Worm (Caenorhabditis elegans): Measurements from ENCODE around the gene F38B2.3.

F38B2.3 gene

DNA sequence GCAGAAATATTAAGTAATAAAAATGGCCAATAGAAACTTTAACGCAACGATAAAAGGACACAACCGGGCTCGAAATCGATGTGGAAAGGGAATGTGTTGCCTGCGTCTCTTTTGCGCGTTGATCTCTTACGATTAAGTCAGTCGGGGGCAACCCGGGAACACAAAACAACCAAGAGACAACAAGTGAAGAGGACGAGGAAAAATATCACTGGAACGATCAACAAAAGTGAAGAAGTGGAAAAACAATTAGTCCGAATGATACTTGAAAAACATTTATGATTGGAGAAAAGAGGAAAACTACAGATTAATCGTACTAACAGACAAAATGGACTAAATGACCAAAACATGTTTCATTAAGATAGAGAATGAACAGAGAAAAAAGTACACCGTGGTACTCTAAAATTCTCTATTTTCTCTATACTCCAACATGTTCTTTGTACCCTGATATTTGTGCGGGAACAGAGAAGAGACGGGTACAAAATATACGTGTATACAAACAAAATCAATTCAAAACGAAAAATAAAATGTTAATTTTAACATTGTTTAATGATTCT lies 24.2 kb upstream of the F38B2.3 start, which contains the start of gene F08G12.5:
Gene F08G12.5, minus strand, starts transcription at position 1 of the 554 bp plus-strand sequence.
- TF ChIP-seq daf-16 (GFP tag; optimal IDR thresholded peaks at IDR 0.05) (peak in 1 of 2 experiments; percentile 86), daf-16 (tag; optimal IDR thresholded peaks at IDR 0.05) (peak; percentile 81), lin-38 (GFP tag; IDR thresholded peaks at IDR 0.05) (no peak), ama-1 (optimal IDR thresholded peaks at IDR 0.05) (no peak), hlh-11 (tag; optimal IDR thresholded peaks at IDR 0.05) (peak; percentile 49), F49E8.2 (tag; optimal IDR thresholded peaks at IDR 0.05; ENCODE audit: borderline replicate concordance) (no peak), nhr-28 (tag; optimal IDR thresholded peaks at IDR 0.05) (peak; percentile 74), ztf-11 (tag; optimal IDR thresholded peaks at IDR 0.05) (no peak), snpc-4 (tag; optimal IDR thresholded peaks at IDR 0.05) (no peak), unc-62 (GFP tag; optimal IDR thresholded peaks at IDR 0.05 in 1 of 2) (peak in 1 of 2 experiments; percentile 75), unc-62 (tag; optimal IDR thresholded peaks at IDR 0.05) (no peak)

DNA sequence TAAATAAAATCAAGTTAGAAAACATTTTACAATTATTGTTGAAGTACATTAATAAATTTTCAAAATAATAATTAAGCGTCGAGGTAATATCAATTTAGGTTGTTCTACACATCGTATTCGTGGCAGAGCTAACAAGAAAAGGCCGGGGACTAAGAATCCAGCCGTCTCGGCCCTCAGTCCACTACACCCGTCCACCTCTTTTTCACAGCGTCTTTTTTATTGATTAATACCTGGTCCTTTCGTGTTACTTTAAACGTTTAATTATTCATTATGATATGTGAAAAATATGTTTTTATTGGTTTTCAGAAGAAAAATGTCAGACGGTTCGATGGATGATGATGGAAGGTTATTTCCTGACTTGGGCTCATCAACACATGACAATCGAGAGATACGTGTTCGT lies 20.9 kb upstream of the F38B2.3 start, which contains the start of gene vhl-1:
Gene vhl-1, plus strand, starts transcription at position 301 of the 400 bp plus-strand sequence.
- TF ChIP-seq duxl-1 (tag; optimal IDR thresholded peaks at IDR 0.05; ENCODE audit: poor library complexity) (no peak), F26F4.8 (GFP tag; conservative IDR thresholded peaks at IDR 0.05) (no peak), attf-4 (tag; optimal IDR thresholded peaks at IDR 0.05) (no peak), nhr-237 (tag; optimal IDR thresholded peaks at IDR 0.05) (no peak), mdt-29 (GFP tag; IDR thresholded peaks at IDR 0.05) (no peak), Y75B8A.6 (GFP tag; IDR thresholded peaks at IDR 0.05) (no peak), nhr-41 (GFP tag; IDR thresholded peaks at IDR 0.05) (no peak), hmg-1.1 (GFP tag; IDR thresholded peaks at IDR 0.05) (0 out of 2 replicates have a peak, but pooled peaks have one; percentile 11), ctbp-1 (GFP tag; IDR thresholded peaks at IDR 0.05) (no peak), mes-2 (tag; optimal IDR thresholded peaks at IDR 0.05; ENCODE audit: poor library complexity, severe bottlenecking) (peak; percentile 54), pha-4 (GFP tag; IDR thresholded peaks at IDR 0.05) (no peak), pha-4 (tag; optimal IDR thresholded peaks at IDR 0.05) (no peak)

DNA sequence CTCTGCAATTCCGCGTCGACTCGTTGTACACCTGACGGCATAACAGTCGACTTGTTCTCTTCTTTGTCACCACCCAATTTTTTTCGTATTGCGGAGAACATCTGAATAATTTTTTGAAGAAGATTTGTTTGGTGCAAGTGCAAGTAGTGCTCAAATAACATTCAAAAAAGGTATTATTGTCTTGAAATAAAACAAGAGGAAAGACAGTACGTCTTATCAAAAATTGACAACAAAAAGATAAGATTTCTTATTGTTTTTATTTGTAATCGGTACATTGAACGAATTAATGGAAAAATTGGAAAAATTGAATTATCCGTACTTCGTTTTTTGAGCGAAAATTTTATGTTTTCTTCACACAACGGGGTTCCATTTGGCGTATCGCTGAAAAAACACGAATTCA lies 19.6 kb upstream of the F38B2.3 start, which contains the start of gene F08G12.1:
Gene F08G12.1, minus strand, starts transcription at position 101 of the 400 bp plus-strand sequence.
- TF ChIP-seq zag-1 (tag; optimal IDR thresholded peaks at IDR 0.05) (no peak), lin-29 (GFP tag; IDR thresholded peaks at IDR 0.05) (no peak), nhr-28 (tag; optimal IDR thresholded peaks at IDR 0.05) (no peak)

DNA sequence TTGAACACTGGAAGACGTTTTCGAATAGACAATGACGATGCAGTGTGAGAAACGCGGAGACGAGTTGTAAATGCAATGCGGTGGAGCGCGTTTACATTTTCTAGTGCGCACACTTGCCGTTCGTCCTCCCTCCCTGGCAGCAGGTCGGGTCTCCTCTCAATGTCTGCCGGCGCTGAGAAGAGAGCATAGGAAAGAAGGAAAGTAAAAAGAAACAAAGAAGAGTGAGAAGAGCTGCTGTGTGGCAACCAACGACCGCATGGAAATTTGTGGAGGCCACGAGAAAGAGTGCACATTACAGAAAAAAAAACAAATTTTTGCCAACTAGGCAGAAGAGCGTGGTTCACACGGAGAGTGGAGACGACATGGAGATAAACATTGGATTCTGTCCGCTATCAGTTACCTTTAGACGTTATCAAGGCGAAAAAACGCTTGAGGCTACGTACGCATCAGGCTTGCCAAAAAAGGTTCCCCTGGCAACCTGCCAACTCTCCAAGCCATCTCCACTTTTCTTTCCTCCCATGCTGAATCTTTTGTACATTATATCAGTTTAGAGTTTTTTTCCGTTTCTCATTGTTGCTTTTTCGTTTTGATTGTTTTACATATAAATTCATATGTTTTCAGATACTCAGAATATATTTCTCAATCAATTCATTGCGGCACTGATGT lies 13.6 kb upstream of the F38B2.3 start, which contains the start of the genes snrp-40.1 and F08G12.3:
Gene snrp-40.1, minus strand, starts transcription at position 143 of the 666 bp plus-strand sequence.
Gene F08G12.3, plus strand, starts transcription at position 616 of the 666 bp plus-strand sequence.
- TF ChIP-seq ctbp-1 (GFP tag; IDR thresholded peaks at IDR 0.05), result no peak; the same call in 1 of the 2 replicates
- TF ChIP-seq nhr-28 (tag; optimal IDR thresholded peaks at IDR 0.05), result peak; percentile 97
- TF ChIP-seq snpc-1.2 (GFP tag; IDR thresholded peaks at IDR 0.05), result no peak; the same call in 1 of the 2 replicates
- TF ChIP-seq ceh-20 (GFP tag; IDR thresholded peaks at IDR 0.05), result 0 out of 2 replicates have a peak, but pooled peaks have one; percentile 33
- TF ChIP-seq T20F7.1 (GFP tag; optimal IDR thresholded peaks at IDR 0.05), result peak; percentile 14
- no peak for TF ChIP-seq dmd-9 (GFP tag; IDR thresholded peaks at IDR 0.05)
- TF ChIP-seq mes-2 (tag; optimal IDR thresholded peaks at IDR 0.05; ENCODE audit: poor library complexity, severe bottlenecking), result peak; percentile 88
- peak; percentile 92 for TF ChIP-seq hmg-1.1 (GFP tag; IDR thresholded peaks at IDR 0.05)
- no peak for TF ChIP-seq unc-130 (GFP tag; optimal IDR thresholded peaks at IDR 0.05)
- no peak for TF ChIP-seq ztf-7 (tag; optimal IDR thresholded peaks at IDR 0.05)
- TF ChIP-seq Y105C5A.15 (GFP tag; IDR thresholded peaks at IDR 0.05), result no peak
- peak; percentile 90 for TF ChIP-seq fkh-10 (GFP tag; optimal IDR thresholded peaks at IDR 0.05)
- peak; percentile 57 for TF ChIP-seq F37D6.2 (tag; optimal IDR thresholded peaks at IDR 0.05)
- no peak for TF ChIP-seq lir-3 (tag; optimal IDR thresholded peaks at IDR 0.05)
- no peak for TF ChIP-seq ztf-11 (tag; optimal IDR thresholded peaks at IDR 0.05)
- no peak for TF ChIP-seq fos-1 (tag; optimal IDR thresholded peaks at IDR 0.05)
- no peak for TF ChIP-seq mdt-29 (GFP tag; IDR thresholded peaks at IDR 0.05)
- TF ChIP-seq unc-62 (GFP tag; optimal IDR thresholded peaks at IDR 0.05 in 1 of 2), result peak in 1 of 2 experiments; percentile 81
- TF ChIP-seq unc-62 (tag; optimal IDR thresholded peaks at IDR 0.05), result no peak
- TF ChIP-seq lin-13 (GFP tag; optimal IDR thresholded peaks at IDR 0.05), result peak; percentile 28
- no peak for TF ChIP-seq mxl-2 (GFP tag; conservative IDR thresholded peaks at IDR 0.05)
- TF ChIP-seq nhr-6 (tag; optimal IDR thresholded peaks at IDR 0.05), result peak; percentile 86
- no peak for TF ChIP-seq ceh-44 (GFP tag; IDR thresholded peaks at IDR 0.05)
- TF ChIP-seq nhr-11 (tag; optimal IDR thresholded peaks at IDR 0.05), result peak; percentile 94
- TF ChIP-seq cey-2 (tag; optimal IDR thresholded peaks at IDR 0.05; ENCODE audit: borderline replicate concordance, insufficient read depth), result no peak
- peak; percentile 73 for TF ChIP-seq egl-43 (GFP tag; IDR thresholded peaks at IDR 0.05)
- TF ChIP-seq pqm-1 (tag; optimal IDR thresholded peaks at IDR 0.05), result peak; percentile 70

All from whole organism, L4 larva.